Fruit fly (Drosophila melanogaster): Measurements from ENCODE around the gene CG14803.

DNA sequence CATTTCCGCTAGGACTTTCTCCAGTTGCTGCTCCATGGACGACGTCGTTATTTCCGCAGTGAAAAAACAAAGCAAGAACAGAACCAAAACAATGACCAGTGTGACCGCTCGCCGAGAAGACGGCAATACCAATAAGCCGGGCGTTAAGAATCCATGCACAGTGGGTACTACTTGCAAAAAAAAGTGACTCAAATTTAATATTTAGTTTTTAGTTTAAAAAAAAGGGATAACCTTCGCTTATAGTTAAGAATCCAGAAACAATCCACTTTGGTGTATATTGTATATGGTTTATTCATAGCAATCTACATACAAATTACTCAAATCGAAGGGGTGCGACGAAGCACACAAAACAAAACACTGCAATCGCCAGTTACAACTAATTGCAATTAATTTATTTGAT lies 9.8 kb upstream of the CG14803 start, which contains the start of gene Lamtor5:
- TF ChIP-seq CG8478 (optimal IDR thresholded peaks at IDR 0.05) (no peak), CTCF (optimal IDR thresholded peaks at IDR 0.05) (no peak)
